Fruit fly (Drosophila melanogaster): ENCODE results near the gene sfl.

sfl gene

dm6 chr3L:6494928-6495806 is at the start of gene sfl, which contains the start of gene Vps8 (continued):
- TF ChIP-seq CG18011 (GFP tag; optimal IDR thresholded peaks at IDR 0.05) (no peak), Rfx (GFP tag; IDR thresholded peaks at IDR 0.05) (0 out of 2 replicates have a peak, but pooled peaks have one; percentile 23), Side (GFP tag; optimal IDR thresholded peaks at IDR 0.05) (peak; percentile 1), CrebB (tag; optimal IDR thresholded peaks at IDR 0.05) (no peak), Bdp1 (GFP tag; optimal IDR thresholded peaks at IDR 0.05) (no peak), CG11456 (GFP tag; IDR thresholded peaks at IDR 0.05) (no peak), corto (GFP tag; optimal IDR thresholded peaks at IDR 0.05) (no peak), dati (GFP tag; IDR thresholded peaks at IDR 0.05) (no peak), CG12219 (GFP tag; optimal IDR thresholded peaks at IDR 0.05) (no peak), danr (GFP tag; IDR thresholded peaks at IDR 0.05) (no peak), TFAM (GFP tag; optimal IDR thresholded peaks at IDR 0.05) (no peak), Ets97D (GFP tag; optimal IDR thresholded peaks at IDR 0.05) (peak; percentile 25), CG6813 (GFP tag; optimal IDR thresholded peaks at IDR 0.05) (no peak), fd102C (GFP tag; optimal IDR thresholded peaks at IDR 0.05) (no peak), Spps (tag; optimal IDR thresholded peaks at IDR 0.05) (no peak), CG2116 (GFP tag; optimal IDR thresholded peaks at IDR 0.05) (peak; percentile 90), CG9727 (GFP tag; optimal IDR thresholded peaks at IDR 0.05) (peak; percentile 35), CG9437 (GFP tag; optimal IDR thresholded peaks at IDR 0.05) (no peak), chif (GFP tag; optimal IDR thresholded peaks at IDR 0.05) (no peak), Tbp (GFP tag; optimal IDR thresholded peaks at IDR 0.05) (no peak), bcd (GFP tag; optimal IDR thresholded peaks at IDR 0.05) (no peak), CG2120 (GFP tag; optimal IDR thresholded peaks at IDR 0.05) (peak; percentile 63), br (optimal IDR thresholded peaks at IDR 0.05) (no peak), bowl (GFP tag; IDR thresholded peaks at IDR 0.05) (no peak), CG17829 (tag; optimal IDR thresholded peaks at IDR 0.05) (peak; percentile 51), CG4328 (GFP tag; optimal IDR thresholded peaks at IDR 0.05) (peak; percentile 16), Gsc (GFP tag; IDR thresholded peaks at IDR 0.05) (no peak), CG7745 (tag; optimal IDR thresholded peaks at IDR 0.05) (no peak), Nf-YA (GFP tag; IDR thresholded peaks at IDR 0.05) (no peak), sna (GFP tag; IDR thresholded peaks at IDR 0.05; ENCODE audit: partially characterized antibody) (peak; percentile 78), B-H2 (GFP tag; optimal IDR thresholded peaks at IDR 0.05) (no peak), CG11504 (tag; optimal IDR thresholded peaks at IDR 0.05) (peak; percentile 39), CG3065 (GFP tag; optimal IDR thresholded peaks at IDR 0.05) (no peak), CG11093 (GFP tag; IDR thresholded peaks at IDR 0.05) (no peak), CG8281 (tag; optimal IDR thresholded peaks at IDR 0.05) (no peak), usp (GFP tag; optimal IDR thresholded peaks at IDR 0.05) (no peak), az2 (GFP tag; optimal IDR thresholded peaks at IDR 0.05) (peak; percentile 33), CG2678 (tag; optimal IDR thresholded peaks at IDR 0.05) (peak; percentile 38), CG8089 (GFP tag; optimal IDR thresholded peaks at IDR 0.05) (no peak), CG9609 (GFP tag; optimal IDR thresholded peaks at IDR 0.05) (no peak), CG1792 (GFP tag; optimal IDR thresholded peaks at IDR 0.05) (no peak), CG1832 (GFP tag; optimal IDR thresholded peaks at IDR 0.05) (no peak), CG16779 (GFP tag; IDR thresholded peaks at IDR 0.05) (no peak), gfzf (GFP tag; optimal IDR thresholded peaks at IDR 0.05) (no peak), Lhr (GFP tag; optimal IDR thresholded peaks at IDR 0.05) (peak; percentile 32), CG13296 (GFP tag; optimal IDR thresholded peaks at IDR 0.05) (no peak), so (GFP tag; IDR thresholded peaks at IDR 0.05) (no peak), lov (optimal IDR thresholded peaks at IDR 0.05) (no peak), lov (GFP tag; IDR thresholded peaks at IDR 0.05) (0 out of 3 replicates have a peak, but pooled peaks have one; percentile 47), CG31441 (GFP tag; IDR thresholded peaks at IDR 0.05) (peak; percentile 47; the same call in 1 of the 2 replicates)
